Fruit fly (Drosophila melanogaster) whole organism, embryonic: ENCODE measurements around the gene Gk1.

Experiments used
- Asciz ChIP-seq: fragments of 200-800 bp; sonication (Bioruptor generic); optimal IDR thresholded peaks from 2 replicates; lab custom pipeline; 2017; ENCODE audit warnings: missing biosample characterization, mild to moderate bottlenecking, missing genetic modification characterization, missing genetic modification reagents
- B-H2 ChIP-seq: fragments of 200-800 bp; sonication (Bioruptor generic); optimal IDR thresholded peaks from 2 replicates; lab custom pipeline; 2018; ENCODE audit warnings: missing biosample characterization, mild to moderate bottlenecking, missing genetic modification characterization
- BtbVII ChIP-seq: fragments of 200-800 bp; sonication (Bioruptor generic); optimal IDR thresholded peaks from 3 replicates; lab custom pipeline; 2017; ENCODE audit warnings: missing biosample characterization, mild to moderate bottlenecking, missing genetic modification characterization
- CG10209 ChIP-seq: fragments of 200-800 bp; sonication (Bioruptor generic); optimal IDR thresholded peaks from 3 replicates; lab custom pipeline; 2017; ENCODE audit warnings: missing biosample characterization, mild to moderate bottlenecking, missing genetic modification characterization, missing genetic modification reagents
- CG1024 ChIP-seq: fragments of 200-800 bp; sonication (Bioruptor generic); IDR thresholded peaks from 2 replicates; pipeline ENCODE4 v1.3.6; 2022; ENCODE audit warnings: missing biosample characterization, missing genetic modification characterization
- CG10267 ChIP-seq: fragments of 200-800 bp; sonication (Bioruptor generic); optimal IDR thresholded peaks from 2 replicates; lab custom pipeline; 2018; ENCODE audit warnings: missing biosample characterization, mild to moderate bottlenecking, missing genetic modification characterization, moderate library complexity
- CG12942 ChIP-seq: fragments of 200-800 bp; sonication (Bioruptor generic); optimal IDR thresholded peaks from 3 replicates; lab custom pipeline; 2016; ENCODE audit warnings: missing biosample characterization, missing genetic modification characterization
- CG13775 ChIP-seq: fragments of 200-800 bp; sonication (Bioruptor generic); optimal IDR thresholded peaks from 3 replicates; lab custom pipeline; 2017; ENCODE audit warnings: missing biosample characterization, mild to moderate bottlenecking, missing genetic modification characterization
- CG14965 ChIP-seq: fragments of 200-800 bp; sonication (Bioruptor generic); optimal IDR thresholded peaks from 2 replicates; lab custom pipeline; 2016; ENCODE audit warnings: missing biosample characterization, missing genetic modification characterization, borderline replicate concordance
- CG15479 ChIP-seq: fragments of 200-800 bp; sonication (Bioruptor generic); optimal IDR thresholded peaks from 3 replicates; lab custom pipeline; 2019; ENCODE audit warnings: missing biosample characterization, mild to moderate bottlenecking, missing genetic modification characterization, moderate library complexity
- CG16815 ChIP-seq: fragments of 200-800 bp; sonication (Bioruptor generic); optimal IDR thresholded peaks from 3 replicates; lab custom pipeline; 2017; ENCODE audit warnings: missing biosample characterization, mild to moderate bottlenecking, missing genetic modification characterization
- CG18619 ChIP-seq: fragments of 200-800 bp; sonication (Bioruptor generic); optimal IDR thresholded peaks from 3 replicates; lab custom pipeline; 2017; ENCODE audit warnings: missing biosample characterization, mild to moderate bottlenecking, missing genetic modification characterization
- CG18764 ChIP-seq: fragments of 200-800 bp; sonication (Bioruptor generic); optimal IDR thresholded peaks from 3 replicates; lab custom pipeline; 2016; ENCODE audit warnings: missing biosample characterization, missing genetic modification characterization
- CG2712 ChIP-seq: fragments of 200-800 bp; optimal IDR thresholded peaks from 3 replicates; lab custom pipeline; 2019; ENCODE audit warnings: missing biosample characterization, mild to moderate bottlenecking, missing genetic modification characterization, moderate library complexity
- CG4282 ChIP-seq: fragments of 200-800 bp; sonication (Bioruptor generic); optimal IDR thresholded peaks from 2 replicates; lab custom pipeline; 2016; ENCODE audit warnings: missing biosample characterization, missing genetic modification characterization
- CG4404 ChIP-seq: fragments of 200-800 bp; sonication (Bioruptor generic); IDR thresholded peaks from 2 replicates; pipeline ENCODE4 v1.3.6; 2022; ENCODE audit warnings: missing biosample characterization, missing genetic modification characterization
- CG4820 ChIP-seq: fragments of 200-800 bp; sonication (Bioruptor generic); optimal IDR thresholded peaks from 3 replicates; lab custom pipeline; 2016; ENCODE audit warnings: missing biosample characterization, missing genetic modification characterization
- CG7271 ChIP-seq: fragments of 200-800 bp; sonication (Bioruptor generic); optimal IDR thresholded peaks from 2 replicates; lab custom pipeline; 2018; ENCODE audit warnings: missing biosample characterization, mild to moderate bottlenecking, missing genetic modification characterization, moderate library complexity
- CG7786 ChIP-seq: fragments of 200-800 bp; sonication (Bioruptor generic); optimal IDR thresholded peaks from 2 replicates; lab custom pipeline; 2016; ENCODE audit warnings: missing biosample characterization, missing genetic modification characterization
- CG8388 ChIP-seq: fragments of 200-800 bp; sonication (Bioruptor generic); optimal IDR thresholded peaks from 2 replicates; lab custom pipeline; 2019; ENCODE audit warnings: missing biosample characterization, mild to moderate bottlenecking, missing genetic modification characterization, moderate library complexity
- Camta ChIP-seq: fragments of 200-800 bp; sonication (Bioruptor generic); optimal IDR thresholded peaks from 2 replicates; lab custom pipeline; 2016; ENCODE audit warnings: missing biosample characterization, missing genetic modification characterization
- Dad ChIP-seq: fragments of 200-800 bp; sonication (Bioruptor generic); optimal IDR thresholded peaks from 3 replicates; lab custom pipeline; 2016; ENCODE audit warnings: missing biosample characterization, missing genetic modification characterization
- Doc2 ChIP-seq: fragments of 200-800 bp; sonication (Bioruptor generic); IDR thresholded peaks from 2 replicates; pipeline ENCODE4 v1.3.6; 2022; ENCODE audit warnings: missing biosample characterization, missing genetic modification characterization
- E2f1 ChIP-seq: fragments of 200-800 bp; sonication (Bioruptor generic); IDR thresholded peaks from 2 replicates; pipeline ENCODE4 v1.3.6; 2022; ENCODE audit warnings: missing biosample characterization, missing genetic modification characterization
- Hmr ChIP-seq: fragments of 200-800 bp; sonication (Bioruptor generic); optimal IDR thresholded peaks from 3 replicates; lab custom pipeline; 2017; ENCODE audit warnings: mild to moderate bottlenecking, missing biosample characterization, missing genetic modification reagents, missing genetic modification characterization
- Jarid2 ChIP-seq: fragments of 200-800 bp; sonication (Bioruptor generic); optimal IDR thresholded peaks from 3 replicates; lab custom pipeline; 2017; ENCODE audit warnings: mild to moderate bottlenecking, missing biosample characterization, missing genetic modification reagents, missing genetic modification characterization
- Lpt ChIP-seq: fragments of >200 bp; optimal IDR thresholded peaks from 2 replicates; lab custom pipeline; 2018; ENCODE audit warnings: missing biosample characterization, missing genetic modification characterization
- MBD-R2 ChIP-seq: fragments of 200-800 bp; sonication (Bioruptor generic); IDR thresholded peaks from 2 replicates; pipeline ENCODE4 v1.3.6; 2022; ENCODE audit warnings: missing biosample characterization, missing genetic modification characterization
- Mad ChIP-seq: fragments of 200-800 bp; sonication (Bioruptor generic); optimal IDR thresholded peaks from 2 replicates; lab custom pipeline; 2016; ENCODE audit warnings: missing biosample characterization, missing genetic modification characterization
- Nf-YC ChIP-seq: fragments of 200-800 bp; optimal IDR thresholded peaks from 3 replicates; lab custom pipeline; 2019; ENCODE audit warnings: missing biosample characterization, mild to moderate bottlenecking, missing genetic modification characterization, moderate library complexity
- NfI ChIP-seq: fragments of 200-800 bp; sonication (Bioruptor generic); optimal IDR thresholded peaks from 3 replicates; lab custom pipeline; 2018; ENCODE audit warnings: missing biosample characterization, mild to moderate bottlenecking, missing genetic modification characterization, moderate library complexity
- Rfx ChIP-seq: fragments of 200-800 bp; sonication (Bioruptor generic); IDR thresholded peaks from 2 replicates; pipeline ENCODE4 v1.3.6; 2022; ENCODE audit warnings: missing biosample characterization, missing genetic modification characterization
- Usf ChIP-seq: fragments of 200-800 bp; sonication (Bioruptor generic); optimal IDR thresholded peaks from 2 replicates; lab custom pipeline; 2017; ENCODE audit warnings: missing genotype, missing biosample characterization, missing genetic modification characterization
- cas ChIP-seq: fragments of 200-800 bp; sonication (Bioruptor generic); IDR thresholded peaks from 2 replicates; pipeline ENCODE4 v1.3.6; 2022; ENCODE audit warnings: missing biosample characterization, missing genetic modification characterization
- chinmo ChIP-seq: fragments of 200-800 bp; sonication (Bioruptor generic); IDR thresholded peaks from 4 replicates; pipeline ENCODE4 v1.3.6; 2022; ENCODE audit warnings: missing biosample characterization, missing genetic modification characterization; ENCODE audit not compliant: partially characterized antibody
- disco-r ChIP-seq: fragments of 200-800 bp; sonication (Bioruptor generic); optimal IDR thresholded peaks from 2 replicates; lab custom pipeline; 2016; ENCODE audit warnings: missing biosample characterization, missing genetic modification characterization
- dpn ChIP-seq, 2 experiments: fragments of 200-800 bp; sonication (Bioruptor generic); optimal IDR thresholded peaks; 3 replicates each; lab custom pipeline; 2016; ENCODE audit warnings: missing biosample characterization in 2 of 2, missing genetic modification characterization in 2 of 2
- h ChIP-seq: fragments of >200 bp; optimal IDR thresholded peaks from 2 replicates; lab custom pipeline; 2017
- insv ChIP-seq, 2 experiments: fragments of 200-800 bp; sonication (Bioruptor generic); optimal IDR thresholded peaks; 3 replicates each; lab custom pipeline; 2016 to 2018; ENCODE audit warnings: missing biosample characterization in 2 of 2, missing genetic modification characterization in 2 of 2
- lov ChIP-seq, 2 experiments: fragments of 200-800 bp in 1 of 2; fragments of >200 bp in 1 of 2; sonication (Bioruptor generic) in 1 of 2; IDR thresholded peaks in 1 of 2; optimal IDR thresholded peaks in 1 of 2; 2 replicates in 1 of 2; 3 replicates in 1 of 2; pipeline versions ENCODE4 v1.3.6 to Lab custom; 2017 to 2022; ENCODE audit warnings: missing biosample characterization in 1 of 2, missing genetic modification characterization in 1 of 2
- maf-S ChIP-seq: fragments of 200-800 bp; sonication (Bioruptor generic); optimal IDR thresholded peaks from 2 replicates; lab custom pipeline; 2016; ENCODE audit warnings: missing biosample characterization, missing genetic modification characterization
- mirr ChIP-seq: fragments of 200-800 bp; sonication (Bioruptor generic); optimal IDR thresholded peaks from 3 replicates; lab custom pipeline; 2018; ENCODE audit warnings: missing biosample characterization, mild to moderate bottlenecking, missing genetic modification characterization
- nerfin-2 ChIP-seq: fragments of 200-800 bp; sonication (Bioruptor generic); IDR thresholded peaks from 2 replicates; pipeline ENCODE4 v1.3.6; 2022; ENCODE audit warnings: missing biosample characterization, missing genetic modification characterization; ENCODE audit not compliant: partially characterized antibody
- oc ChIP-seq: fragments of 200-800 bp; sonication (Bioruptor generic); optimal IDR thresholded peaks from 2 replicates; lab custom pipeline; 2018; ENCODE audit warnings: missing biosample characterization, mild to moderate bottlenecking, missing genetic modification characterization, moderate library complexity
- ro ChIP-seq: fragments of 200-800 bp; sonication (Bioruptor generic); IDR thresholded peaks from 2 replicates; pipeline ENCODE4 v1.3.6; 2022; ENCODE audit warnings: missing biosample characterization, missing genetic modification characterization
- so ChIP-seq: fragments of 200-800 bp; sonication (Bioruptor generic); IDR thresholded peaks from 3 replicates; pipeline ENCODE4 v1.3.6; 2022; ENCODE audit warnings: missing biosample characterization, missing genetic modification characterization
- stc ChIP-seq: fragments of 200-800 bp; sonication (Bioruptor generic); IDR thresholded peaks from 2 replicates; pipeline ENCODE4 v1.3.6; 2022; ENCODE audit warnings: missing biosample characterization, missing genetic modification characterization
- sug ChIP-seq: fragments of 200-800 bp; optimal IDR thresholded peaks from 2 replicates; lab custom pipeline; 2019; ENCODE audit warnings: missing biosample characterization, mild to moderate bottlenecking, missing genetic modification characterization, moderate library complexity
- tgo ChIP-seq: fragments of 200-800 bp; sonication (Bioruptor generic); IDR thresholded peaks from 3 replicates; pipeline ENCODE4 v1.3.6; 2022; ENCODE audit warnings: missing biosample characterization, missing genetic modification characterization
- tio ChIP-seq: fragments of 200-800 bp; sonication (Bioruptor generic); optimal IDR thresholded peaks from 2 replicates; lab custom pipeline; 2017; ENCODE audit warnings: missing biosample characterization, missing genetic modification characterization, inconsistent platforms

Gene Gk1

dm6 chr3L:184251-184650, 21.4 kb downstream of the Gk1 start, which contains the start of the genes CG34140, Mkp and Mtch (continued):
- TF ChIP-seq Nf-YC (no peak), CG1024 (GFP tag; lab: Robert Waterston, UW) (peak; percentile 48; the same call in 1 of the 2 replicates), E2f1 (peak; percentile 77), Hmr (GFP tag; lab: Kevin White, UChicago) (no peak), CG10209 (GFP tag; lab: Kevin White, UChicago) (no peak), mirr (GFP tag; lab: Kevin White, UChicago) (no peak), lov (optimal IDR thresholded peaks at IDR 0.05; lab: Kevin White, UChicago) (no peak), lov (GFP tag; IDR thresholded peaks at IDR 0.05; lab: Robert Waterston, UW) (peak; percentile 65; the same call in 1 of the 3 replicates), Mad (GFP tag; lab: Kevin White, UChicago) (peak; percentile 84), so (GFP tag; lab: Robert Waterston, UW) (peak; percentile 63; the same call in 1 of the 3 replicates), CG7271 (peak; percentile 70), ro (GFP tag; lab: Robert Waterston, UW) (no peak), stc (GFP tag; lab: Robert Waterston, UW) (peak; percentile 74; the same call in 1 of the 2 replicates), CG7786 (GFP tag; lab: Kevin White, UChicago) (peak; percentile 89), Asciz (GFP tag; lab: Kevin White, UChicago) (no peak), B-H2 (GFP tag; lab: Kevin White, UChicago) (no peak), CG12942 (GFP tag; lab: Kevin White, UChicago) (peak; percentile 86), oc (no peak), NfI (GFP tag; lab: Kevin White, UChicago) (peak; percentile 81), CG4282 (GFP tag; lab: Kevin White, UChicago) (peak; percentile 71), dpn (GFP tag; optimal IDR thresholded peaks at IDR 0.05; lab: Kevin White, UChicago) (peak; percentile 91), CG15479 (GFP tag; lab: Kevin White, UChicago) (no peak), Doc2 (GFP tag; lab: Robert Waterston, UW) (no peak), CG14965 (GFP tag; lab: Kevin White, UChicago) (peak; percentile 48), tio (GFP tag; lab: Kevin White, UChicago) (no peak), sug (tag; lab: Kevin White, UChicago) (no peak), CG18619 (peak; percentile 70), Camta (GFP tag; lab: Kevin White, UChicago) (peak; percentile 79), CG4404 (GFP tag; lab: Robert Waterston, UW) (peak; percentile 76), CG10267 (tag; lab: Kevin White, UChicago) (peak; percentile 87), CG8388 (GFP tag; lab: Kevin White, UChicago) (peak; percentile 77), CG13775 (GFP tag; lab: Kevin White, UChicago) (peak; percentile 87), tgo (GFP tag; lab: Robert Waterston, UW) (peak; percentile 70), maf-S (peak; percentile 89), CG16815 (GFP tag; lab: Kevin White, UChicago) (peak; percentile 72), disco-r (GFP tag; lab: Kevin White, UChicago) (peak; percentile 54), MBD-R2 (GFP tag; lab: Robert Waterston, UW) (peak; percentile 95), chinmo (GFP tag; lab: Robert Waterston, UW) (peak; percentile 77; the same call in 2 of the 4 replicates), Usf (GFP tag; lab: Kevin White, UChicago) (peak; percentile 32), insv (GFP tag; optimal IDR thresholded peaks at IDR 0.05; lab: Kevin White, UChicago) (peak in 1 of 2 experiments; percentile 27), Dad (GFP tag; lab: Kevin White, UChicago) (peak; percentile 86), h (lab: Kevin White, UChicago) (no peak), Rfx (peak; percentile 87), Jarid2 (GFP tag; lab: Kevin White, UChicago) (no peak), BtbVII (GFP tag; lab: Kevin White, UChicago) (peak; percentile 54), CG2712 (tag; lab: Kevin White, UChicago) (peak; percentile 88), CG4820 (peak; percentile 82), nerfin-2 (GFP tag; lab: Robert Waterston, UW) (peak; percentile 81), CG18764 (GFP tag; lab: Kevin White, UChicago) (peak; percentile 72), Lpt (GFP tag; lab: Kevin White, UChicago) (no peak), cas (GFP tag; lab: Robert Waterston, UW) (peak; percentile 77)
